Fruit fly (Drosophila melanogaster) whole organism: ENCODE results near the gene CG11529.

ENCODE experiments used
- EcR ChIP-seq, 2 experiments: fragments of >200 bp; optimal IDR thresholded peaks; 2 replicates each; lab custom pipeline; 2017; ENCODE audit warnings: missing biosample characterization in 2 of 2, missing genetic modification characterization in 2 of 2, missing genetic modification reagents in 2 of 2
- pan ChIP-seq: fragments of >200 bp; optimal IDR thresholded peaks from 2 replicates; lab custom pipeline; 2017
- psq ChIP-seq: fragments of >200 bp; optimal IDR thresholded peaks from 2 replicates; lab custom pipeline; 2017
- usp ChIP-seq: fragments of >200 bp; optimal IDR thresholded peaks from 2 replicates; lab custom pipeline; 2017; ENCODE audit warnings: missing biosample characterization, missing genetic modification characterization, mixed read lengths

DNA sequence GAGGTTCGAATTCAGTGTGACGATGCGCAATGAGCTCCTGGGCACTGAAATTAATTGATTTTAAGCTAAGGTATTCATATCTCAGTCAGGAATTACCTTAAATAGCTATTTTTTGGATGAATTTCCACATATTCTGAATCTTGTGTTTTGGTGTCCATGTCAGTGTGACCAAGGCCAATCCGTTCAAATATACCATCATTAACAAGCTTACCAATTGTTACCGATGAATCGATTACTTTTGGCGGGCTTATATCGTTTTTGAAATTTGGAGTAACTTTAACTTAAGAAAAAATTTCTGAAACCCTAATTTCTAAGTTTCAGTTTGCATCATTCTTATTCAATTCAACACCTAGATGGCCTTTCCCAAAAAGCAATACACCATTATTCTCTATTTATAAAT lies 8.3 kb downstream of the CG11529 start, which contains the start of gene Tsen54:
- TF ChIP-seq EcR (GFP tag; optimal IDR thresholded peaks at IDR 0.05; lab: Kevin White, UChicago) (no peak), usp (GFP tag; lab: Kevin White, UChicago) (no peak), psq (no peak), pan (lab: Kevin White, UChicago) (no peak)
